Worm (Caenorhabditis elegans): Measurements from ENCODE around the gene srab-14.

srab-14 gene

ce11 chrII:7459205-7459604 is 40.1 kb downstream of the srab-14 start, which contains the start of gene D1022.2:
Gene D1022.2, plus strand, starts transcription at chrII:7459505.
- TF ChIP-seq che-1 (tag; optimal IDR thresholded peaks at IDR 0.05) (no peak), nhr-11 (tag; optimal IDR thresholded peaks at IDR 0.05) (no peak), pax-1 (tag; optimal IDR thresholded peaks at IDR 0.05) (no peak), sdc-2 (tag; optimal IDR thresholded peaks at IDR 0.05) (no peak), lim-6 (tag; optimal IDR thresholded peaks at IDR 0.05) (no peak), elt-4 (tag; optimal IDR thresholded peaks at IDR 0.05) (no peak), elt-2 (tag; optimal IDR thresholded peaks at IDR 0.05) (no peak), sox-4 (tag; optimal IDR thresholded peaks at IDR 0.05) (no peak), tbx-7 (tag; optimal IDR thresholded peaks at IDR 0.05) (no peak), syd-9 (tag; optimal IDR thresholded peaks at IDR 0.05) (no peak), unc-42 (tag; optimal IDR thresholded peaks at IDR 0.05) (no peak), unc-55 (GFP tag; optimal IDR thresholded peaks at IDR 0.05) (no peak), ceh-14 (tag; optimal IDR thresholded peaks at IDR 0.05) (no peak), lin-11 (tag; optimal IDR thresholded peaks at IDR 0.05) (no peak), ceh-24 (tag; optimal IDR thresholded peaks at IDR 0.05) (no peak), F13H6.1 (tag; optimal IDR thresholded peaks at IDR 0.05) (no peak), pqm-1 (tag; optimal IDR thresholded peaks at IDR 0.05) (no peak), C08G9.2 (tag; optimal IDR thresholded peaks at IDR 0.05) (no peak)

- TF ChIP-seq sox-2 (GFP tag; IDR thresholded peaks at IDR 0.05) = no peak
- TF ChIP-seq ceh-34 (tag; optimal IDR thresholded peaks at IDR 0.05) = no peak
- TF ChIP-seq ets-4 (tag; optimal IDR thresholded peaks at IDR 0.05) = no peak
- TF ChIP-seq pqm-1 (tag; optimal IDR thresholded peaks at IDR 0.05) = no peak
- TF ChIP-seq nfya-1 (tag; optimal IDR thresholded peaks at IDR 0.05) = no peak
- no peak for TF ChIP-seq hlh-30 (tag; optimal IDR thresholded peaks at IDR 0.05; ENCODE audit: insufficient read depth)
- no peak for TF ChIP-seq ama-1 (optimal IDR thresholded peaks at IDR 0.05)
- no peak for TF ChIP-seq rnt-1 (tag; optimal IDR thresholded peaks at IDR 0.05)
- TF ChIP-seq pax-1 (tag; optimal IDR thresholded peaks at IDR 0.05) = no peak
- no peak for TF ChIP-seq ceh-30 (tag; optimal IDR thresholded peaks at IDR 0.05)
- no peak for TF ChIP-seq C38D4.7 (GFP tag; optimal IDR thresholded peaks at IDR 0.05)
- no peak for TF ChIP-seq pha-2 (tag; optimal IDR thresholded peaks at IDR 0.05)
- no peak for TF ChIP-seq nhr-232 (tag; optimal IDR thresholded peaks at IDR 0.05)
- TF ChIP-seq ceh-14 (tag; optimal IDR thresholded peaks at IDR 0.05) = no peak
These were observed 40.6 kb downstream of the srab-14 start, which contains the start of gene D1022.5 for ce11 chrII:7458706-7459105. Gene D1022.5, minus strand, starts transcription at chrII:7458806.

ce11 chrII:7457210-7457609 is 42.1 kb downstream of the srab-14 start, which contains the start of gene D1022.4:
Gene D1022.4, minus strand, starts transcription at chrII:7457292.
- TF ChIP-seq eyg-1 (tag; optimal IDR thresholded peaks at IDR 0.05) (no peak), hlh-8 (tag; optimal IDR thresholded peaks at IDR 0.05) (no peak), hlh-6 (tag; optimal IDR thresholded peaks at IDR 0.05) (no peak), elt-2 (tag; optimal IDR thresholded peaks at IDR 0.05) (no peak), odd-2 (tag; optimal IDR thresholded peaks at IDR 0.05) (no peak), lin-11 (tag; optimal IDR thresholded peaks at IDR 0.05) (no peak)

DNA sequence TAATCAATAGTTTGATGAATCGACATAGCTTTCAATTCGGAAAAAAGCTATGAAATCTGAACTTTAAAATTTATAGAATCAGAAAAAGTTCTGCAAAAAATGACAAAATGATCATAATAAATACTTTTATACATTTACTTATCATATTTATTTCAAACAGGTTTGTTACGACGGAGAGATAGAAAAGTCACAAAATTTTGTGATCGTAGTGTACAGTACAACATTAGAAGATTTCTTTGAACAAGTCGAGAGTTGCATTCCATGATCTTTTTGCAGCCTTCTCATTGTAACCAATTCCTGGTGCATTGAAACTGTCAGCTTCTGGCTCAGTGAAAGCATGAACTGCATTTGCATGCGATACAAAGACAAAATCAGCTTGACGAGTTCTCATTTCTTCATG is 43.1 kb downstream of the srab-14 start, which contains the start of gene D1022.3:
Gene D1022.3 (minus strand): TSS at position 101 of the 400 bp plus-strand sequence.
- TF ChIP-seq pha-2 (tag; optimal IDR thresholded peaks at IDR 0.05) (no peak), ama-1 (optimal IDR thresholded peaks at IDR 0.05) (no peak), dve-1 (tag; optimal IDR thresholded peaks at IDR 0.05) (no peak), unc-3 (GFP tag; conservative IDR thresholded peaks at IDR 0.05) (no peak), unc-3 (tag; optimal IDR thresholded peaks at IDR 0.05) (no peak), K02D7.2 (tag; optimal IDR thresholded peaks at IDR 0.05) (no peak), ahr-1 (tag; optimal IDR thresholded peaks at IDR 0.05) (no peak), hlh-15 (tag; optimal IDR thresholded peaks at IDR 0.05) (no peak), mec-3 (tag; optimal IDR thresholded peaks at IDR 0.05; ENCODE audit: borderline replicate concordance) (no peak), lin-11 (tag; optimal IDR thresholded peaks at IDR 0.05) (no peak), ceh-19 (GFP tag; optimal IDR thresholded peaks at IDR 0.05) (no peak), elt-4 (tag; optimal IDR thresholded peaks at IDR 0.05) (no peak), nhr-232 (tag; optimal IDR thresholded peaks at IDR 0.05) (no peak)

Data from whole organism, late embryonic.